Fruit fly (Drosophila melanogaster): ENCODE measurements around the gene mfr.

DNA sequence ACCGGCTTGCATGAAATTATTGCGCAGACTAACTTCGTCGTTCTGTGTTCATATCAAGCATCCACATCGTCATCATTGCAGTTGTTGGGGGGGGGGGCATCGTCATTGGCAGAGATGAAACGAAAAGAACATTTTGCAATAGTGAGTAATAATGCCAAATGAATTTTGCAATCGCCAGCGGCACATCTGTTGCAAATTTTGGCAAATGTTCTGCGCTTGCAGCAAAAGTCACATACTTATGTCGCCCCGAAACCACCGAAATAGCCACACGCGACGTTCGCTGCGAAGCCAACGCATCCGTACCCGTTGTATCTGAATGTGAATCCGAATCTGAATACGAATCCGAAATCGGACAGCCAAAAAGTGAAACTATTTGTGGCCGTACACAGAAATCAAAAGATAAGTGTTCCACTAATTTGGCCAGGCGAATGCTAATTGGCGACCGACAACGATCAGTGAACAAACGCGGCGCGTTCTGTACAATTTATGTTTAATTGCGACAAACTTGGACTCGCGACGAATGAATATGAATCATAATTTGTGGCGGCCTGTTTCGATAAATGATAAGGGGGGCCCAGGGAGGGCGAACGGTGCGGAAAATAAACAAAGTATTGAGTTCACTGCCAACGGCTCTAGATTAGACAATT, 35.5 kb upstream of the mfr start:
- TF ChIP-seq Mnt (GFP tag; optimal IDR thresholded peaks at IDR 0.05): no peak
- TF ChIP-seq CG7045 (GFP tag; optimal IDR thresholded peaks at IDR 0.05): no peak
- no peak for TF ChIP-seq bab1 (GFP tag; optimal IDR thresholded peaks at IDR 0.05)
- TF ChIP-seq kay (GFP tag; ENCODE audit: borderline replicate concordance): no peak
- TF ChIP-seq CG1620 (GFP tag; optimal IDR thresholded peaks at IDR 0.05): no peak
- TF ChIP-seq ovo (GFP tag; optimal IDR thresholded peaks at IDR 0.05): no peak
- no peak for TF ChIP-seq cnc (optimal IDR thresholded peaks at IDR 0.05)
- TF ChIP-seq tj (GFP tag; optimal IDR thresholded peaks at IDR 0.05): no peak
